Worm (Caenorhabditis elegans): ENCODE data around the gene rnh-2.

ce11 chrII:8532015-8532414 is 15.1 kb downstream of the rnh-2 start:
- TF ChIP-seq F10B5.3 (tag; optimal IDR thresholded peaks at IDR 0.05), result no peak
- TF ChIP-seq ama-1 (optimal IDR thresholded peaks at IDR 0.05), result no peak
- TF ChIP-seq fkh-10 (GFP tag; optimal IDR thresholded peaks at IDR 0.05), result no peak
- TF ChIP-seq dpl-1 (GFP tag; optimal IDR thresholded peaks at IDR 0.05), result no peak
- TF ChIP-seq ztf-11 (tag; optimal IDR thresholded peaks at IDR 0.05), result no peak
- TF ChIP-seq zip-2 (tag; optimal IDR thresholded peaks at IDR 0.05), result no peak
- no peak for TF ChIP-seq nhr-11 (tag; optimal IDR thresholded peaks at IDR 0.05)
- no peak for TF ChIP-seq spr-3 (GFP tag; optimal IDR thresholded peaks at IDR 0.05)
